Worm (Caenorhabditis elegans): ENCODE measurements around the gene F21C10.1.
A peak's percentile ranks its signal among the peaks of the same experiment; 100 is the strongest.

F21C10.1 gene

ce11 chrV:9137618-9138017 is 5.5 kb downstream of the F21C10.1 start, which contains the start of gene pitr-2:
TSS of gene pitr-2 (minus strand) at chrV:9137718.
- TF ChIP-seq mls-2 (tag; optimal IDR thresholded peaks at IDR 0.05) (no peak), lsy-2 (tag; optimal IDR thresholded peaks at IDR 0.05) (no peak), blmp-1 (tag; optimal IDR thresholded peaks at IDR 0.05) (no peak), ceh-39 (tag; optimal IDR thresholded peaks at IDR 0.05) (no peak), tbx-8 (GFP tag; optimal IDR thresholded peaks at IDR 0.05) (no peak), bed-3 (GFP tag; optimal IDR thresholded peaks at IDR 0.05) (no peak), ztf-11 (tag; optimal IDR thresholded peaks at IDR 0.05) (no peak), sptf-1 (tag; optimal IDR thresholded peaks at IDR 0.05) (no peak), ces-1 (GFP tag; optimal IDR thresholded peaks at IDR 0.05) (no peak), ham-2 (GFP tag; optimal IDR thresholded peaks at IDR 0.05) (no peak), elt-3 (tag; optimal IDR thresholded peaks at IDR 0.05) (no peak), elt-1 (tag; optimal IDR thresholded peaks at IDR 0.05; ENCODE audit: borderline replicate concordance, insufficient read depth) (no peak), nhr-237 (tag; optimal IDR thresholded peaks at IDR 0.05) (no peak), nhr-12 (tag; optimal IDR thresholded peaks at IDR 0.05) (no peak), snpc-4 (tag; optimal IDR thresholded peaks at IDR 0.05) (no peak), lin-32 (GFP tag; optimal IDR thresholded peaks at IDR 0.05) (no peak), pha-4 (tag; optimal IDR thresholded peaks at IDR 0.05) (no peak), nhr-28 (tag; optimal IDR thresholded peaks at IDR 0.05) (no peak)

ce11 chrV:9141297-9141696 is 9.2 kb downstream of the F21C10.1 start, which contains the start of gene pitr-3:
TSS of gene pitr-3 (minus strand) at chrV:9141397.
- TF ChIP-seq ham-2 (GFP tag; optimal IDR thresholded peaks at IDR 0.05) (no peak), unc-62 (GFP tag; optimal IDR thresholded peaks at IDR 0.05) (no peak), snpc-4 (tag; optimal IDR thresholded peaks at IDR 0.05) (no peak), nhr-2 (tag; optimal IDR thresholded peaks at IDR 0.05) (no peak), mls-2 (tag; optimal IDR thresholded peaks at IDR 0.05) (no peak), flh-1 (GFP tag; optimal IDR thresholded peaks at IDR 0.05) (no peak)

- TF ChIP-seq ces-1 (GFP tag; optimal IDR thresholded peaks at IDR 0.05) (no peak), elt-3 (tag; optimal IDR thresholded peaks at IDR 0.05) (no peak), M03D4.4 (tag; optimal IDR thresholded peaks at IDR 0.05) (no peak), ham-2 (GFP tag; optimal IDR thresholded peaks at IDR 0.05) (no peak), mep-1 (tag; optimal IDR thresholded peaks at IDR 0.05) (no peak), ceh-43 (GFP tag; optimal IDR thresholded peaks at IDR 0.05) (no peak), nhr-2 (tag; optimal IDR thresholded peaks at IDR 0.05) (no peak), pha-4 (tag; optimal IDR thresholded peaks at IDR 0.05) (no peak), zip-8 (tag; optimal IDR thresholded peaks at IDR 0.05) (no peak), lin-13 (tag; optimal IDR thresholded peaks at IDR 0.05) (no peak), mab-5 (tag; optimal IDR thresholded peaks at IDR 0.05) (no peak)
Observed at ce11 chrV:9143896-9144295, 11.8 kb downstream of the F21C10.1 start.

- TF ChIP-seq blmp-1 (tag; optimal IDR thresholded peaks at IDR 0.05) (no peak), sptf-1 (tag; optimal IDR thresholded peaks at IDR 0.05) (no peak), bed-3 (GFP tag; optimal IDR thresholded peaks at IDR 0.05) (no peak), mls-2 (tag; optimal IDR thresholded peaks at IDR 0.05) (no peak), flh-1 (GFP tag; optimal IDR thresholded peaks at IDR 0.05) (no peak), ham-2 (GFP tag; optimal IDR thresholded peaks at IDR 0.05) (no peak), ceh-39 (tag; optimal IDR thresholded peaks at IDR 0.05) (no peak), hlh-1 (tag; optimal IDR thresholded peaks at IDR 0.05) (no peak), nhr-2 (tag; optimal IDR thresholded peaks at IDR 0.05) (no peak), ztf-11 (tag; optimal IDR thresholded peaks at IDR 0.05) (no peak), cnd-1 (tag; optimal IDR thresholded peaks at IDR 0.05) (no peak), unc-120 (tag; optimal IDR thresholded peaks at IDR 0.05; ENCODE audit: poor library complexity, severe bottlenecking) (no peak), unc-62 (GFP tag; optimal IDR thresholded peaks at IDR 0.05) (no peak), drap-1 (GFP tag; optimal IDR thresholded peaks at IDR 0.05) (no peak), zip-8 (tag; optimal IDR thresholded peaks at IDR 0.05) (no peak)
Observed at ce11 chrV:9146196-9146595, 14.1 kb downstream of the F21C10.1 start.

- no peak for TF ChIP-seq ham-2 (GFP tag; optimal IDR thresholded peaks at IDR 0.05)
- TF ChIP-seq elt-1 (tag; optimal IDR thresholded peaks at IDR 0.05; ENCODE audit: borderline replicate concordance, insufficient read depth), result peak; percentile 72
Observed at ce11 chrV:9146849-9147557, 14.9 kb downstream of the F21C10.1 start, which contains the start of gene spl-2. TSS of gene spl-2 (minus strand) at chrV:9146899.
